Worm (Caenorhabditis elegans): ENCODE results near the gene C17G1.2.

ce11 chrX:9872554-9872953, 48.8 kb upstream of the C17G1.2 start, which contains the start of gene R07B1.8:
- TF ChIP-seq pha-4 (tag; optimal IDR thresholded peaks at IDR 0.05) (no peak), elt-3 (tag; optimal IDR thresholded peaks at IDR 0.05) (no peak), lsy-2 (tag; optimal IDR thresholded peaks at IDR 0.05) (no peak), flh-1 (GFP tag; optimal IDR thresholded peaks at IDR 0.05) (no peak), unc-62 (GFP tag; optimal IDR thresholded peaks at IDR 0.05) (no peak), mep-1 (tag; optimal IDR thresholded peaks at IDR 0.05) (no peak), lin-13 (tag; optimal IDR thresholded peaks at IDR 0.05) (no peak), ztf-11 (tag; optimal IDR thresholded peaks at IDR 0.05) (no peak), nhr-237 (tag; optimal IDR thresholded peaks at IDR 0.05) (no peak), snpc-4 (tag; optimal IDR thresholded peaks at IDR 0.05) (no peak), nhr-76 (tag; optimal IDR thresholded peaks at IDR 0.05) (no peak), mab-5 (tag; optimal IDR thresholded peaks at IDR 0.05) (no peak)
